Worm (Caenorhabditis elegans) whole organism, L3 larva: ENCODE results near the gene F59D12.2.

Source experiments
- R02D3.7 ChIP-seq: fragments of 150-350 bp; optimal IDR thresholded peaks from 2 replicates; lab custom pipeline; 2014; ENCODE audit warnings: missing biosample characterization, missing genetic modification characterization
- aly-2 ChIP-seq: fragments of 150-350 bp; optimal IDR thresholded peaks from 2 replicates; lab custom pipeline; 2014; ENCODE audit warnings: missing biosample characterization, missing genetic modification characterization
- ama-1 ChIP-seq: fragments of 150-350 bp; optimal IDR thresholded peaks from 2 replicates; lab custom pipeline; 2018
- ceh-16 ChIP-seq: sonication (generic microtip); optimal IDR thresholded peaks from 2 replicates; lab custom pipeline; 2017; ENCODE audit warnings: missing biosample characterization, missing genetic modification characterization
- elt-1 ChIP-seq: fragments of 150-350 bp; optimal IDR thresholded peaks from 2 replicates; lab custom pipeline; 2014; ENCODE audit warnings: missing biosample characterization, missing genetic modification characterization
- nhr-12 ChIP-seq: fragments of 150-350 bp; optimal IDR thresholded peaks from 2 replicates; lab custom pipeline; 2014; ENCODE audit warnings: missing biosample characterization, missing genetic modification characterization
- nhr-28 ChIP-seq: fragments of 150-350 bp; optimal IDR thresholded peaks from 2 replicates; lab custom pipeline; 2014; ENCODE audit warnings: missing biosample characterization, missing genetic modification characterization
- nhr-67 ChIP-seq: fragments of 150-350 bp; optimal IDR thresholded peaks from 2 replicates; lab custom pipeline; 2014; ENCODE audit warnings: missing biosample characterization, missing genetic modification characterization
- unc-62 ChIP-seq: fragments of 150-350 bp; sonication (generic microtip); optimal IDR thresholded peaks from 4 replicates; lab custom pipeline; 2014; ENCODE audit warnings: missing biosample characterization, missing genetic modification reagents, missing genetic modification characterization
- zag-1 ChIP-seq: fragments of 150-350 bp; optimal IDR thresholded peaks from 2 replicates; lab custom pipeline; 2014; ENCODE audit warnings: missing biosample characterization, missing genetic modification characterization
- ztf-11 ChIP-seq: fragments of 150-350 bp; optimal IDR thresholded peaks from 2 replicates; lab custom pipeline; 2014; ENCODE audit warnings: missing biosample characterization, missing genetic modification characterization

ce11 chrX:15641380-15641779, 34.1 kb downstream of the F59D12.2 start:
- no peak for TF ChIP-seq ama-1
- TF ChIP-seq elt-1 (tag; lab: Kevin White, UChicago): no peak
- TF ChIP-seq nhr-12 (tag; lab: Kevin White, UChicago): no peak
- no peak for TF ChIP-seq nhr-28 (tag; lab: Kevin White, UChicago)
- TF ChIP-seq unc-62 (GFP tag; lab: Kevin White, UChicago): no peak
- TF ChIP-seq ztf-11 (tag; lab: Kevin White, UChicago): no peak
- TF ChIP-seq aly-2 (tag; lab: Kevin White, UChicago): no peak
- no peak for TF ChIP-seq R02D3.7 (tag; lab: Kevin White, UChicago)
- no peak for TF ChIP-seq nhr-67 (tag; lab: Kevin White, UChicago)
- no peak for TF ChIP-seq zag-1 (tag; lab: Kevin White, UChicago)
- no peak for TF ChIP-seq ceh-16 (tag; lab: Kevin White, UChicago)
